Worm (Caenorhabditis elegans) whole organism, L4 larva: ENCODE data around the gene lin-54.

Source experiments
- nhr-48 ChIP-seq: sonication (generic microtip); optimal IDR thresholded peaks from 2 replicates; lab custom pipeline; 2016; ENCODE audit warnings: mild to moderate bottlenecking, missing genetic modification characterization, missing compliant biosample characterization
- snpc-4 ChIP-seq: fragments of 150-350 bp; optimal IDR thresholded peaks from 2 replicates; lab custom pipeline; 2014; ENCODE audit warnings: missing biosample characterization, missing genetic modification characterization

DNA sequence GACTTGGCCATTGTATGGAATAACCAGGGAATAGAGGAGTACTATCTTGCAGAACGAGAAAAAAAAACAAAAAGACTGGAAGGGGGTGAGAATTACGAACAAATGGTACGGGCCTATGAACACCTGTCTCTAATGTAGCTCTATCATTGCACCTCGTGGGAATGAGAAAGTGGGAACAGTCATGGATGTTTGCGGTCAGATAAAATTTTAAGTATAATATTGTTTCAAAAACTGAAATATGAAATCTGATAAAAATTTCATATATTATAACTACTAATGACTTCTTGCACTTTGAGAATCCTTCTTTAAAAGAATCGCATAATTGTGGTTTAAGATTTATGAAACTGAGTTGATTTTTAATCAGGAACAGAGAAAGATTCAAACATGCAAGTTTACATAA, 47.6 kb upstream of the lin-54 start, which contains the start of gene F58D2.5:
- no peak for TF ChIP-seq snpc-4 (tag; lab: Kevin White, UChicago)
- TF ChIP-seq nhr-48 (tag; lab: Kevin White, UChicago): no peak
